Worm (Caenorhabditis elegans) whole organism, mixed stage, embryonic: ENCODE results near the gene F14B8.4.

Experiments used
- ces-1 ChIP-seq: fragments of 150-350 bp; optimal IDR thresholded peaks from 2 replicates; lab custom pipeline; 2014; ENCODE audit warnings: missing biosample characterization, missing genetic modification reagents, missing genetic modification characterization
- elt-3 ChIP-seq: fragments of 150-350 bp; optimal IDR thresholded peaks from 2 replicates; lab custom pipeline; 2014; ENCODE audit warnings: missing biosample characterization, missing genetic modification characterization
- lsy-2 ChIP-seq: fragments of 150-350 bp; optimal IDR thresholded peaks from 2 replicates; lab custom pipeline; 2014; ENCODE audit warnings: missing biosample characterization, missing genetic modification characterization
- mep-1 ChIP-seq: fragments of 150-350 bp; optimal IDR thresholded peaks from 2 replicates; lab custom pipeline; 2017; ENCODE audit warnings: missing biosample characterization, missing genetic modification reagents, missing genetic modification characterization, inconsistent platforms
- nhr-76 ChIP-seq: sonication (generic microtip); optimal IDR thresholded peaks from 2 replicates; lab custom pipeline; 2017; ENCODE audit warnings: missing biosample characterization, missing genetic modification characterization
- sem-2 ChIP-seq: fragments of 200-800 bp; sonication (Bioruptor generic); optimal IDR thresholded peaks from 2 replicates; lab custom pipeline; 2018; ENCODE audit warnings: mild to moderate bottlenecking, missing genetic modification characterization, missing compliant biosample characterization
- snpc-4 ChIP-seq: fragments of 150-350 bp; optimal IDR thresholded peaks from 2 replicates; lab custom pipeline; 2014; ENCODE audit warnings: missing biosample characterization, missing genetic modification characterization
- tbx-8 ChIP-seq: fragments of 200-800 bp; sonication (Bioruptor generic); optimal IDR thresholded peaks from 2 replicates; lab custom pipeline; 2018; ENCODE audit warnings: mild to moderate bottlenecking, missing genetic modification characterization, moderate library complexity, missing compliant biosample characterization
- unc-120 ChIP-seq: sonication (generic microtip); optimal IDR thresholded peaks from 2 replicates; lab custom pipeline; 2017; ENCODE audit warnings: missing genetic modification characterization, missing compliant biosample characterization; ENCODE audit not compliant: poor library complexity, severe bottlenecking
- unc-62 ChIP-seq: fragments of 150-350 bp; optimal IDR thresholded peaks from 2 replicates; lab custom pipeline; 2014; ENCODE audit warnings: missing biosample characterization, missing genetic modification reagents, missing genetic modification characterization

DNA sequence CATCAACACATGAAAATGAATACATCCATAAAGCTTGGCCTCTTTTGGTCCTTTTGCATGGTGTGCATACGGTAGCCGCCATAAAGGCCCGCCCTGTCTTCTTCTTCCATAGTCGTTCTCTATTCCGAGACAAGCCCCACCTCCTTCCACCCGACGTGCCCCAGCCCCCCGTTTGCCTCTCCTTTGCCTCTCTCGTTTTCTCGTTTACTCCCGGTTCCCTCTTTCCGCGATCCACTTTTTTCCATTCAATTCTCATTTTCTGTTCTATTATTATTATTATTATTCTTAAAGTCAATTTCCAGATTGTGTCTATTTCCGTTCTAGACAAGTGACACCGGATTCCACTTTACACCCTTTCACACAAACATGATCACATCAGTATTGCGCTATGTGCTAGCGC is 10.4 kb downstream of the F14B8.4 start, which contains the start of gene unc-6:
- TF ChIP-seq unc-62 (GFP tag; lab: Kevin White, UChicago) (no peak), tbx-8 (GFP tag; lab: Kevin White, UChicago) (no peak), sem-2 (GFP tag; lab: Kevin White, UChicago) (no peak), unc-120 (tag; lab: Kevin White, UChicago) (no peak), ces-1 (no peak), mep-1 (no peak), lsy-2 (tag; lab: Kevin White, UChicago) (no peak), elt-3 (tag; lab: Kevin White, UChicago) (no peak), nhr-76 (tag; lab: Kevin White, UChicago) (no peak), snpc-4 (tag; lab: Kevin White, UChicago) (no peak)
